Fruit fly (Drosophila melanogaster) whole organism, wandering third instar larva: ENCODE measurements around the gene Ac76E.
A peak's percentile ranks its signal among the peaks of the same experiment; 100 is the strongest.

Source experiments
- Abd-B ChIP-seq: fragments of >200 bp; optimal IDR thresholded peaks from 2 replicates; lab custom pipeline; 2017; ENCODE audit warnings: missing biosample characterization, missing genetic modification characterization
- CG32264 ChIP-seq: fragments of 200-800 bp; sonication (Bioruptor generic); optimal IDR thresholded peaks from 2 replicates; lab custom pipeline; 2016; ENCODE audit warnings: missing biosample characterization, missing genetic modification characterization
- CG9705 ChIP-seq: fragments of 200-800 bp; sonication (Bioruptor generic); optimal IDR thresholded peaks from 2 replicates; lab custom pipeline; 2018; ENCODE audit warnings: missing biosample characterization, mild to moderate bottlenecking, missing genetic modification characterization
- CrebA ChIP-seq: fragments of 200-800 bp; sonication (Bioruptor generic); optimal IDR thresholded peaks from 2 replicates; lab custom pipeline; 2016; ENCODE audit warnings: missing biosample characterization, mild to moderate bottlenecking, missing genetic modification characterization, borderline replicate concordance
- Dif ChIP-seq: fragments of 200-275, 200-300 bp; sonication (Bioruptor generic); optimal IDR thresholded peaks from 2 replicates; lab custom pipeline; 2018; ENCODE audit warnings: missing biosample characterization, missing genetic modification characterization; ENCODE audit not compliant: partially characterized antibody
- GATAd ChIP-seq: sonication (Bioruptor generic); optimal IDR thresholded peaks from 2 replicates; lab custom pipeline; 2016; ENCODE audit warnings: missing biosample characterization, missing genetic modification characterization
- HLH106 ChIP-seq: fragments of 200-800 bp; optimal IDR thresholded peaks from 3 replicates; lab custom pipeline; 2019; ENCODE audit warnings: missing biosample characterization, mild to moderate bottlenecking, missing genetic modification characterization, moderate library complexity
- Hr78 ChIP-seq: fragments of >200 bp; optimal IDR thresholded peaks from 2 replicates; lab custom pipeline; 2017; ENCODE audit warnings: missing biosample characterization, missing genetic modification characterization
- Hr83 ChIP-seq: fragments of 200-300 bp; sonication (Bioruptor generic); optimal IDR thresholded peaks from 2 replicates; lab custom pipeline; 2016; ENCODE audit warnings: missing biosample characterization, mild to moderate bottlenecking, missing genetic modification characterization, moderate library complexity; ENCODE audit not compliant: poor library complexity, severe bottlenecking
- Myc ChIP-seq: fragments of >200 bp; optimal IDR thresholded peaks from 2 replicates; lab custom pipeline; 2017
- N ChIP-seq: fragments of >200 bp; optimal IDR thresholded peaks from 2 replicates; lab custom pipeline; 2018; ENCODE audit warnings: missing biosample characterization, missing external identifiers, missing genetic modification characterization
- Rel ChIP-seq, 2 experiments: fragments of 200-800 bp; sonication (Bioruptor generic) in 1 of 2; optimal IDR thresholded peaks; 2 replicates in 1 of 2; 3 replicates in 1 of 2; lab custom pipeline; 2016 to 2019; ENCODE audit warnings: mild to moderate bottlenecking in 2 of 2, missing biosample characterization in 2 of 2, missing genetic modification characterization in 2 of 2, moderate library complexity in 1 of 2
- Sp1 ChIP-seq: fragments of 200-800 bp; sonication (Bioruptor generic); optimal IDR thresholded peaks from 3 replicates; lab custom pipeline; 2019; ENCODE audit warnings: missing biosample characterization, mild to moderate bottlenecking, missing genetic modification characterization, moderate library complexity
- Vsx2 ChIP-seq: fragments of 200-300, 225-300 bp; sonication (Bioruptor generic); optimal IDR thresholded peaks from 2 replicates; lab custom pipeline; 2018; ENCODE audit warnings: missing biosample characterization, missing genetic modification characterization; ENCODE audit not compliant: partially characterized antibody
- brk ChIP-seq: fragments of 200-800 bp; sonication (Bioruptor generic); optimal IDR thresholded peaks from 2 replicates; lab custom pipeline; 2016; ENCODE audit warnings: missing biosample characterization, mild to moderate bottlenecking, missing genetic modification characterization
- dl ChIP-seq, 2 experiments: fragments of 175-275, 200-275 bp in 1 of 2; fragments of 200-275 bp in 1 of 2; sonication (Bioruptor generic); optimal IDR thresholded peaks; lab custom pipeline; 2018; ENCODE audit warnings: mild to moderate bottlenecking in 2 of 2, missing biosample characterization in 2 of 2, missing genetic modification characterization in 2 of 2, moderate library complexity in 2 of 2; ENCODE audit not compliant: partially characterized antibody in 2 of 2, insufficient read depth in 1 of 2
- dmrt93B ChIP-seq: fragments of 200-800 bp; sonication (Bioruptor generic); optimal IDR thresholded peaks from 2 replicates; lab custom pipeline; 2018; ENCODE audit warnings: missing biosample characterization, mild to moderate bottlenecking, missing genetic modification characterization
- foxo ChIP-seq, 2 experiments: fragments of 200-800 bp; sonication (Bioruptor generic); optimal IDR thresholded peaks; 2 replicates in 1 of 2; 3 replicates in 1 of 2; lab custom pipeline; 2016 to 2017; ENCODE audit warnings: missing biosample characterization in 2 of 2, missing genetic modification characterization in 2 of 2
- fru ChIP-seq: fragments of 200-800 bp; sonication (Bioruptor generic); optimal IDR thresholded peaks from 3 replicates; lab custom pipeline; 2016; ENCODE audit warnings: missing biosample characterization, mild to moderate bottlenecking, missing genetic modification characterization
- h ChIP-seq: fragments of 200-800 bp; sonication (Bioruptor generic); optimal IDR thresholded peaks from 3 replicates; lab custom pipeline; 2016; ENCODE audit warnings: missing biosample characterization, mild to moderate bottlenecking, missing genetic modification characterization
- jim ChIP-seq: fragments of 175-275, 200-325 bp; sonication (Bioruptor generic); optimal IDR thresholded peaks from 2 replicates; lab custom pipeline; 2016; ENCODE audit warnings: missing biosample characterization, mild to moderate bottlenecking, missing genetic modification characterization
- lola ChIP-seq: fragments of >200 bp; optimal IDR thresholded peaks from 2 replicates; lab custom pipeline; 2017; ENCODE audit warnings: missing biosample characterization, missing genetic modification characterization
- pan ChIP-seq: fragments of >200 bp; optimal IDR thresholded peaks from 2 replicates; lab custom pipeline; 2017
- psq ChIP-seq: fragments of 200-800 bp; sonication (Bioruptor generic); optimal IDR thresholded peaks from 3 replicates; lab custom pipeline; 2017; ENCODE audit warnings: missing biosample characterization, mild to moderate bottlenecking, missing genetic modification characterization, moderate library complexity
- rgr ChIP-seq: fragments of 200-800 bp; sonication (Bioruptor generic); optimal IDR thresholded peaks from 3 replicates; lab custom pipeline; 2016; ENCODE audit warnings: missing biosample characterization, mild to moderate bottlenecking, missing genetic modification characterization
- usp ChIP-seq: fragments of >200 bp; optimal IDR thresholded peaks from 2 replicates; lab custom pipeline; 2017; ENCODE audit warnings: missing biosample characterization, missing genetic modification characterization
- woc ChIP-seq: sonication (Bioruptor generic); optimal IDR thresholded peaks from 2 replicates; lab custom pipeline; 2016; ENCODE audit warnings: missing biosample characterization, mild to moderate bottlenecking, missing genetic modification characterization

The Ac76E gene

DNA sequence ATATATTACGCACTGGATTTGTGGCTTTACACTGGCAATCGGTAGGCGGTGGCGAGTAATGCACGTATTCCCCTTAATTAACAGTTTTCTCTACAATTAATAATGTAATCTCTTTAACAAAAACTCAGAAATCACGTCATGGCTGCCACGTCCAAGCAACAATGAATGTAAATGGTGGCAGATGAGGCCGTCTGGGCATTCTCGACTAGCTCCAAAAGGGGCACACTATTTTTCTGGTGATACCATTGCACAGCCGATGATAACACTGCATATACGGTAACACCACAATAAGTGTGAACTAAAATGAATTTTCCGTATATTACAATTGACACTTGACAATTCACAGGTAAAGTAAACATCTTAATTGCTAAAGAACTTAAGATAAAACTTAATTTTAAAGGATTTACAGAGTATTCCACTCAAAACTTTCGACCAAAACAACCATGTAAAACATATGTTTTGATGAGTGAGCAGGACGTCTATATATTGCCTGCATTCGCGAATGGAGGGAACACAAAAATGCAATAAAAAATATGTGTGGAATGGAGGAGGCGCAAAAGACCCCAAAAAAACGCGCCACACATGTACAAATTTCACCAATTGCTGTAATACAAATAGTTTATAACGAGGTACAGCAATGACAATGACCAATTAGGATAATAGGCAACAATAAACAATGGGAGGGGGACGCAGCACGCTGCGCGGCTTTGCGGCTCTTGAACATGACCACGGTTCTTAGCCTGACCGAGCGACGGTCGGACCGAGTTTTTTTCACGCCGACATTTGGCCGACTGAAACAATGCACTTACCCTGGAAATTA, 29.6 kb upstream of the Ac76E start:
- peak; percentile 34 for TF ChIP-seq HLH106 (tag; lab: Kevin White, UChicago)
- TF ChIP-seq Vsx2 = no peak
- no peak for TF ChIP-seq lola (GFP tag; lab: Kevin White, UChicago)
- TF ChIP-seq Sp1 = peak; percentile 26
- no peak for TF ChIP-seq Rel (GFP tag; optimal IDR thresholded peaks at IDR 0.05; lab: Kevin White, UChicago)
- peak; percentile 38 for TF ChIP-seq Rel (tag; optimal IDR thresholded peaks at IDR 0.05; lab: Kevin White, UChicago)
- no peak for TF ChIP-seq dl (GFP tag; optimal IDR thresholded peaks at IDR 0.05; lab: Kevin White, UChicago; ENCODE audit: insufficient read depth in 1 of 2, partially characterized antibody in 2 of 2)
- TF ChIP-seq rgr (GFP tag; lab: Kevin White, UChicago) = peak; percentile 46
- TF ChIP-seq psq (GFP tag; lab: Kevin White, UChicago) = peak; percentile 96
- TF ChIP-seq GATAd (GFP tag; lab: Kevin White, UChicago) = no peak
- TF ChIP-seq Abd-B (GFP tag; lab: Kevin White, UChicago) = no peak
- no peak for TF ChIP-seq Hr83
- TF ChIP-seq, all 38 proteins: peak for 5

DNA sequence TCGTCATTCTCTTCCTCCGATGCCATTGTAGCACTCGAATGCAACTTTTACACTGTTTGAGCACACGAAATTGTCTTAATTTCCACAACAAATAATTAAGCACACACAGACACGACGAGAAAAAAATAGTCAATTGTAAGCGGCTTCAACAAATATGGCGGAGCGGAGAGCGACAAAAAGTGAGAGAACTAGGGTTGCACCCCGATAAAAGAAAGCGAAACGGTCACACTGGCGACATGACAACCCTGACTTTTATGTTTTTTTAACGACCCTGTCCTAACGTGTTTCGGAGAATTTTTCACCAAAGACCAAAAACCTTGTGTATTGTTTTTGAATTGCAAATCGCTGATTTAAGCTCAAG, 29.1 kb upstream of the Ac76E start, which contains the start of the genes Mi-2 and Prp3:
TSS of gene Mi-2 (minus strand) at position 162 of the 361 bp plus-strand sequence.
TSS of gene Prp3 (plus strand) at position 247 of the 361 bp plus-strand sequence.
- peak; percentile 53 for TF ChIP-seq Dif (GFP tag; lab: Kevin White, UChicago)
- no peak for TF ChIP-seq Rel (GFP tag; optimal IDR thresholded peaks at IDR 0.05; lab: Kevin White, UChicago)
- peak; percentile 58 for TF ChIP-seq Rel (tag; optimal IDR thresholded peaks at IDR 0.05; lab: Kevin White, UChicago)
- TF ChIP-seq h (GFP tag; lab: Kevin White, UChicago) = no peak
- TF ChIP-seq Sp1 = peak; percentile 42

DNA sequence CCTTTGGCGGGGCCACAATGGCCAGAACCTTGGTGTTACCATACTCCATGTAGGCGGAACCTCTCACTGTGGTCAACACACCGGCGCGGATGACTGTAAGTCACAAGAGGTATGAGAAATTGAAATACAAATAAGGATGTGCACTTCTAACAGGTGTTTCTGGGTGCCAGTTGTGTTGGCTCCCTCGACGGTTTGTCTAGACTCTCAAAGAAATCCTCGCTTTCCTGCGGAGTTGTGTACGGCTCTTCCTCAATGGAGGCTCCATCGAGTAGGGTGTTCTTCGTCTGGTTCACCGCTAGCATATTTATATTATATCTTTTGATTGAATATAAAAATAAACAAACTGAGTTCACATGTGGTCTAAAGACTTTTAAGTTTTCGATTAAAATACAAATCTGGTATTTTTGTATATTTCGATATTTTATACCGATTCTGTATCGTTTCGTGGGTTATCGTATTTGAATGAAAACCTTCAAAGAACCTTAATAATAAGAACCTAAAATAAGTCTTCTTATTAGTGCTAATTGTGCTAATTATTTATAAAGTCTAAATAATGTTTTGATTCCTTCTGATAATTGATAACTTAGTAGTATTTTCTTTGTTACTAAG, 25.7 kb upstream of the Ac76E start, which contains the start of gene Mtr3:
TSS of gene Mtr3 (minus strand) at position 388 of the 609 bp plus-strand sequence.
- TF ChIP-seq Vsx2 = no peak
- no peak for TF ChIP-seq h (GFP tag; lab: Kevin White, UChicago)
- TF ChIP-seq CG9705 (GFP tag; lab: Kevin White, UChicago) = no peak
- TF ChIP-seq GATAd (GFP tag; lab: Kevin White, UChicago) = no peak
- no peak for TF ChIP-seq psq (GFP tag; lab: Kevin White, UChicago)
- TF ChIP-seq usp (GFP tag; lab: Kevin White, UChicago) = no peak
- no peak for TF ChIP-seq Abd-B (GFP tag; lab: Kevin White, UChicago)
- no peak for TF ChIP-seq dmrt93B
- TF ChIP-seq jim = no peak
- TF ChIP-seq CrebA (GFP tag; lab: Kevin White, UChicago) = no peak
- no peak for TF ChIP-seq dl (GFP tag; optimal IDR thresholded peaks at IDR 0.05; lab: Kevin White, UChicago; ENCODE audit: insufficient read depth in 1 of 2, partially characterized antibody in 2 of 2)
- TF ChIP-seq fru (GFP tag; lab: Kevin White, UChicago) = no peak
- no peak for TF ChIP-seq foxo (GFP tag; optimal IDR thresholded peaks at IDR 0.05; lab: Kevin White, UChicago)
- TF ChIP-seq Sp1 = no peak
- no peak for TF ChIP-seq Hr78 (GFP tag; lab: Kevin White, UChicago)
- no peak for TF ChIP-seq CG32264 (GFP tag; lab: Kevin White, UChicago)
- no peak for TF ChIP-seq Myc (lab: Kevin White, UChicago)

DNA sequence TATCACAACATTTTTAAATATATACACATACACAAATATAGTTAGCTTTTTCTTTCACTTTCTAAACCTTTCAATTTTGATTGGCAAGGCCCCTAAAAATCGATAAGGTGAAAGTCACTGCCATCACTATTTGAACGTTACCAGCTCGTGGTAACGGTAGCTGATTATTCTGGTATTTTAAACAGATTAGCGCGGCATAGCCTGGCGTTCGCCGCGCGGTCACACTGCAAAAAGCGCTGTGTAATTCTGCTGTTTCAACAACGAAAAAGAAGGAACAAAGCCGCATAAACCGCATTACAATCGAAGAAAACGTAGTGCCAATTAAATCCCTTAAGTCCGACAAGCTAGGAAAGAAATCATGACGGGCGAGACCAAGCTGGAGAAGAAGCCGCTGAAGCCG, 24.3 kb upstream of the Ac76E start, which contains the start of gene Rpn1:
TSS of gene Rpn1 (plus strand) at position 219 of the 400 bp plus-strand sequence.
- TF ChIP-seq rgr (GFP tag; lab: Kevin White, UChicago) (no peak), Hr83 (peak; percentile 23), woc (GFP tag; lab: Kevin White, UChicago) (no peak), brk (GFP tag; lab: Kevin White, UChicago) (no peak), CrebA (GFP tag; lab: Kevin White, UChicago) (no peak), Rel (GFP tag; optimal IDR thresholded peaks at IDR 0.05; lab: Kevin White, UChicago) (no peak), Rel (tag; optimal IDR thresholded peaks at IDR 0.05; lab: Kevin White, UChicago) (peak; percentile 29), Dif (GFP tag; lab: Kevin White, UChicago) (no peak), lola (GFP tag; lab: Kevin White, UChicago) (no peak), N (GFP tag; lab: Kevin White, UChicago) (no peak), pan (lab: Kevin White, UChicago) (no peak)
